Worm (Caenorhabditis elegans) whole organism, midembryonic: ENCODE data around the gene sas-5.

Source experiments
- T22C8.4 ChIP-seq: fragments of 200-800 bp; sonication (Bioruptor generic); IDR thresholded peaks from 2 replicates; pipeline ENCODE4 v1.3.6; 2022; ENCODE audit warnings: missing genetic modification characterization, missing compliant biosample characterization
- cog-1 ChIP-seq: sonication (generic microtip); optimal IDR thresholded peaks from 2 replicates; lab custom pipeline; 2016; ENCODE audit warnings: missing genetic modification characterization, missing compliant biosample characterization
- flt-1 ChIP-seq: fragments of 200-800 bp; sonication (Bioruptor generic); IDR thresholded peaks from 2 replicates; pipeline ENCODE4 v1.3.6; 2022; ENCODE audit warnings: missing genetic modification characterization, missing compliant biosample characterization
- klf-2 ChIP-seq: fragments of 200-800 bp; sonication (Bioruptor generic); conservative IDR thresholded peaks from 2 replicates; pipeline ENCODE4 v1.3.6; 2022; ENCODE audit warnings: missing genetic modification reagents, missing genetic modification characterization, missing compliant biosample characterization
- med-1 ChIP-seq: sonication (generic microtip); optimal IDR thresholded peaks from 2 replicates; lab custom pipeline; 2017; ENCODE audit warnings: missing genetic modification characterization, mild to moderate bottlenecking, missing compliant biosample characterization, antibody characterized with exemption, missing genetic modification reagents; ENCODE audit not compliant: insufficient read depth
- ref-1 ChIP-seq: fragments of 200-800 bp; sonication (Bioruptor generic); conservative IDR thresholded peaks from 2 replicates; pipeline ENCODE4 v1.3.6; 2022; ENCODE audit warnings: missing genetic modification reagents, missing genetic modification characterization, missing compliant biosample characterization
- tab-1 ChIP-seq: fragments of 200-800 bp; sonication (Bioruptor generic); IDR thresholded peaks from 2 replicates; pipeline ENCODE4 v1.3.6; 2022; ENCODE audit warnings: missing genetic modification characterization, missing compliant biosample characterization
- ztf-23 ChIP-seq: fragments of 200-800 bp; sonication (Bioruptor generic); IDR thresholded peaks from 2 replicates; pipeline ENCODE4 v1.3.6; 2022; ENCODE audit warnings: missing genetic modification reagents, missing genetic modification characterization, missing compliant biosample characterization
- ztf-29 ChIP-seq: fragments of 200-800 bp; sonication (Bioruptor generic); IDR thresholded peaks from 2 replicates; pipeline ENCODE4 v1.3.6; 2022; ENCODE audit warnings: missing genetic modification reagents, missing genetic modification characterization, missing compliant biosample characterization

sas-5 gene

DNA sequence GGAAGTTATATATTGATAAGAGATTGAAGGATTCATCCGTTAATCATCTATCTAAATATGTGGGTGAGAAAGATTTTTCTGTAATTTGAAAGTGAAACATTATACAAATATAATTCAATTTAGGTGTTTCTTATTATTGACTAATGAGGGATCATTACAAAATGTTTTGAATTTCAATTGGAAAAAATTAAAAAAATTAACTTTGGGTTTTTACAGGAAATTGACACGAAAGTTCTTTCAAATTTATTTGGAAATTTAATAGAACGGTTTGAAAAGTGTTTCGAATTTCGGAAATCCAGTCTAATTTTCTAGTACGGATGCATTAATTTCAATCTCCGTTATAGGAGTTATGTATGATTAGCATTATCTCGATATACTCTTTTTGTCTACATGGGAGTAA lies 42.6 kb downstream of the sas-5 start:
- TF ChIP-seq med-1 (GFP tag; lab: Kevin White, UChicago) (no peak), T22C8.4 (GFP tag; lab: Robert Waterston, UW) (no peak), ztf-29 (no peak), tab-1 (no peak), klf-2 (GFP tag; lab: Robert Waterston, UW) (no peak), flt-1 (no peak), ztf-23 (GFP tag; lab: Robert Waterston, UW) (no peak), cog-1 (no peak), ref-1 (GFP tag; lab: Robert Waterston, UW) (no peak)

DNA sequence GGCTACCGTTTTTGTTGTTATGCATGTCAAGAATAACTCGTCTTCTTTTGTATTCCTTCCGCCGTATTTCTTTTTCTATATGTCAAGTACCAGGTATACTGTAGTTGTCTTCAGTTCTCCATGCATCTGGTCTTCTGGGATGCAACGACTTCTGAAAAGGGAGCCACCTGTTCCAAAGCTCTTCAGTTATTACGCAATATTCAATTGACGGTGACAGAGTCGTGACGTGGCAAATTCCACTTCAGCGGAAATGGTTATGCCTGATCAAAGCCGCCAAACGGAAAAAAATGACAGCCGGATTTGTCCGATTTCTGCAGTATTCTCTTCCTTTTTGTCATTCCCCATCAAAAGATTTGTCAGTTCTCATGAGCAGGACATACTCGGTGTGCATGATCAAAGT lies 45.9 kb downstream of the sas-5 start:
- no peak for TF ChIP-seq med-1 (GFP tag; lab: Kevin White, UChicago)

DNA sequence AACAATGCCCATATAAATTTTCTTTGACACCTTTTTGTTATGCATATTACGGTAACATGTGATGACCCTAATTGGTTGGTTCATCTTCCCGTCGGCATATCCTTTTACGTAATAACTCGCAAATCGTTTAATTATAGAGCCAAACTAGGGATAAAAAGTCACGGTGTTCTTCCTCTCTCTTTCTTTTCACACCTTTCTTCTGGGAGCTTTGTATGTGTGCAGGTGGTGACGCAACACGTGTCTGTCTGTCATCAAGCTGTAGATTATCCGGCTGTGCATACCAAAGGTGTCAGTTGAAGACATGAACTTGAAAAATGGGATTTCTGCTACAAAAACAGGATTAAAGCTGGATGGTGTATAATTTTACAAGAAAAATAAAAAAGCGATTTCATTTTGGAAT lies 50.0 kb downstream of the sas-5 start:
- no peak for TF ChIP-seq T22C8.4 (GFP tag; lab: Robert Waterston, UW)
- TF ChIP-seq med-1 (GFP tag; lab: Kevin White, UChicago) = no peak
- no peak for TF ChIP-seq ref-1 (GFP tag; lab: Robert Waterston, UW)
- TF ChIP-seq cog-1 = no peak
- no peak for TF ChIP-seq klf-2 (GFP tag; lab: Robert Waterston, UW)
- TF ChIP-seq ztf-23 (GFP tag; lab: Robert Waterston, UW) = no peak
